Fruit fly (Drosophila melanogaster) whole organism, embryonic: ENCODE measurements around the gene CG33483.

Experiments
- Bgb ChIP-seq: fragments of 200-800 bp; sonication (Bioruptor generic); IDR thresholded peaks from 2 replicates; pipeline ENCODE4 v1.3.6; 2022; ENCODE audit warnings: missing biosample characterization, missing genetic modification characterization; ENCODE audit not compliant: partially characterized antibody
- Bteb2 ChIP-seq: fragments of 200-800 bp; sonication (Bioruptor generic); optimal IDR thresholded peaks from 2 replicates; lab custom pipeline; 2016; ENCODE audit warnings: missing biosample characterization, missing genetic modification characterization
- CG10462 ChIP-seq: fragments of 200-800 bp; sonication (Bioruptor generic); optimal IDR thresholded peaks from 2 replicates; lab custom pipeline; 2016; ENCODE audit warnings: missing biosample characterization, missing genetic modification characterization
- CG10565 ChIP-seq: fragments of 200-800 bp; sonication (Bioruptor generic); optimal IDR thresholded peaks from 3 replicates; lab custom pipeline; 2016; ENCODE audit warnings: missing biosample characterization, mild to moderate bottlenecking, missing genetic modification characterization
- CG11093 ChIP-seq: fragments of 200-800 bp; sonication (Bioruptor generic); IDR thresholded peaks from 3 replicates; pipeline ENCODE4 v1.3.6; 2022; ENCODE audit warnings: missing biosample characterization, missing genetic modification characterization
- CG12071 ChIP-seq: fragments of 200-800 bp; sonication (Bioruptor generic); optimal IDR thresholded peaks from 3 replicates; lab custom pipeline; 2018; ENCODE audit warnings: missing biosample characterization, mild to moderate bottlenecking, missing genetic modification characterization
- CG1233 ChIP-seq: fragments of 200-800 bp; sonication (Bioruptor generic); optimal IDR thresholded peaks from 4 replicates; lab custom pipeline; 2018; ENCODE audit warnings: missing biosample characterization, mild to moderate bottlenecking, missing genetic modification characterization
- CG12659 ChIP-seq: fragments of 200-800 bp; sonication (Bioruptor generic); optimal IDR thresholded peaks from 3 replicates; lab custom pipeline; 2017; ENCODE audit warnings: mild to moderate bottlenecking, missing biosample characterization, missing genetic modification reagents, missing genetic modification characterization
- CG15696 ChIP-seq: fragments of 200-800 bp; sonication (Bioruptor generic); optimal IDR thresholded peaks from 2 replicates; lab custom pipeline; 2019; ENCODE audit warnings: missing biosample characterization, mild to moderate bottlenecking, missing genetic modification characterization, moderate library complexity
- CG1647 ChIP-seq: fragments of 200-800 bp; sonication (Bioruptor generic); optimal IDR thresholded peaks from 3 replicates; lab custom pipeline; 2016; ENCODE audit warnings: missing biosample characterization, missing genetic modification characterization
- CG16813 ChIP-seq: fragments of 200-800 bp; sonication (Bioruptor generic); IDR thresholded peaks from 3 replicates; pipeline ENCODE4 v1.3.6; 2022; ENCODE audit warnings: missing biosample characterization, missing genetic modification characterization; ENCODE audit not compliant: partially characterized antibody
- CG16863 ChIP-seq: fragments of 200-800 bp; sonication (Bioruptor generic); optimal IDR thresholded peaks from 3 replicates; lab custom pipeline; 2016; ENCODE audit warnings: missing biosample characterization, missing genetic modification characterization
- CG18619 ChIP-seq: fragments of 200-800 bp; sonication (Bioruptor generic); optimal IDR thresholded peaks from 3 replicates; lab custom pipeline; 2017; ENCODE audit warnings: missing biosample characterization, mild to moderate bottlenecking, missing genetic modification characterization
- CG2712 ChIP-seq: fragments of 200-800 bp; optimal IDR thresholded peaks from 3 replicates; lab custom pipeline; 2019; ENCODE audit warnings: missing biosample characterization, mild to moderate bottlenecking, missing genetic modification characterization, moderate library complexity
- CG30403 ChIP-seq: fragments of 200-800 bp; sonication (Bioruptor generic); optimal IDR thresholded peaks from 3 replicates; lab custom pipeline; 2016; ENCODE audit warnings: missing biosample characterization, missing genetic modification characterization
- CG3838 ChIP-seq: fragments of 200-800 bp; sonication (Bioruptor generic); optimal IDR thresholded peaks from 3 replicates; lab custom pipeline; 2016; ENCODE audit warnings: missing biosample characterization, missing genetic modification characterization
- CG43689 ChIP-seq: fragments of 200-800 bp; sonication (Bioruptor generic); IDR thresholded peaks from 2 replicates; pipeline ENCODE4 v1.3.6; 2022; ENCODE audit warnings: missing biosample characterization, missing genetic modification characterization
- CG4820 ChIP-seq: fragments of 200-800 bp; sonication (Bioruptor generic); optimal IDR thresholded peaks from 3 replicates; lab custom pipeline; 2016; ENCODE audit warnings: missing biosample characterization, missing genetic modification characterization
- CG4854 ChIP-seq: fragments of 200-800 bp; sonication (Bioruptor generic); optimal IDR thresholded peaks from 2 replicates; lab custom pipeline; 2016; ENCODE audit warnings: missing biosample characterization, missing genetic modification characterization, inconsistent platforms
- CG6689 ChIP-seq: fragments of 200-800 bp; sonication (Bioruptor generic); IDR thresholded peaks from 2 replicates; pipeline ENCODE4 v1.3.6; 2022; ENCODE audit warnings: missing biosample characterization, missing genetic modification characterization
- CG7745 ChIP-seq: fragments of 200-800 bp; sonication (Bioruptor generic); optimal IDR thresholded peaks from 2 replicates; lab custom pipeline; 2018; ENCODE audit warnings: missing biosample characterization, mild to moderate bottlenecking, missing genetic modification characterization, moderate library complexity
- E2f1 ChIP-seq: fragments of 200-800 bp; sonication (Bioruptor generic); IDR thresholded peaks from 2 replicates; pipeline ENCODE4 v1.3.6; 2022; ENCODE audit warnings: missing biosample characterization, missing genetic modification characterization
- Ets65A ChIP-seq: fragments of 200-800 bp; sonication (Bioruptor generic); peaks from one replicate; lab custom pipeline; 2016; ENCODE audit warnings: missing biosample characterization, missing genetic modification characterization
- Fer2 ChIP-seq: fragments of 200-800 bp; sonication (Bioruptor generic); optimal IDR thresholded peaks from 2 replicates; lab custom pipeline; 2018; ENCODE audit warnings: missing biosample characterization, mild to moderate bottlenecking, missing genetic modification characterization, moderate library complexity
- Fer3 ChIP-seq: fragments of 200-800 bp; sonication (Bioruptor generic); optimal IDR thresholded peaks from 2 replicates; lab custom pipeline; 2018; ENCODE audit warnings: missing biosample characterization, mild to moderate bottlenecking, missing genetic modification characterization, moderate library complexity
- H2.0 ChIP-seq: fragments of 200-800 bp; sonication (Bioruptor generic); IDR thresholded peaks from 2 replicates; pipeline ENCODE4 v1.3.6; 2022; ENCODE audit warnings: missing biosample characterization, missing genetic modification characterization
- HLH54F ChIP-seq: fragments of 200-800 bp; sonication (Bioruptor generic); optimal IDR thresholded peaks from 3 replicates; lab custom pipeline; 2016; ENCODE audit warnings: missing biosample characterization, missing genetic modification characterization
- Hsf ChIP-seq: fragments of 200-800 bp; sonication (Bioruptor generic); optimal IDR thresholded peaks from 3 replicates; lab custom pipeline; 2016; ENCODE audit warnings: missing biosample characterization, missing genetic modification characterization
- NC2β ChIP-seq: fragments of 200-800 bp; sonication (Bioruptor generic); optimal IDR thresholded peaks from 2 replicates; lab custom pipeline; 2016; ENCODE audit warnings: missing biosample characterization, missing genetic modification characterization
- Nf-YB ChIP-seq: fragments of 200-800 bp; sonication (Bioruptor generic); optimal IDR thresholded peaks from 3 replicates; lab custom pipeline; 2019; ENCODE audit warnings: missing biosample characterization, mild to moderate bottlenecking, missing genetic modification characterization, moderate library complexity
- Oaz ChIP-seq: fragments of 200-800 bp; sonication (Bioruptor generic); IDR thresholded peaks from 2 replicates; pipeline ENCODE4 v1.3.6; 2022; ENCODE audit warnings: missing biosample characterization, missing genetic modification characterization
- Optix ChIP-seq: fragments of 200-800 bp; sonication (Bioruptor generic); IDR thresholded peaks from 3 replicates; pipeline ENCODE4 v1.3.6; 2022; ENCODE audit warnings: missing biosample characterization, missing genetic modification characterization
- Taf1 ChIP-seq: fragments of 200-800 bp; sonication (Bioruptor generic); IDR thresholded peaks from 2 replicates; pipeline ENCODE4 v1.3.6; 2022; ENCODE audit warnings: missing biosample characterization, missing genetic modification characterization
- ap ChIP-seq: fragments of 200-800 bp; sonication (Bioruptor generic); IDR thresholded peaks from 2 replicates; pipeline ENCODE4 v1.3.6; 2022; ENCODE audit warnings: missing biosample characterization, missing genetic modification characterization
- ash1 ChIP-seq: fragments of 200-800 bp; sonication (Bioruptor generic); optimal IDR thresholded peaks from 2 replicates; lab custom pipeline; 2018; ENCODE audit warnings: missing biosample characterization, mild to moderate bottlenecking, missing genetic modification characterization
- bcd ChIP-seq: fragments of 200-800 bp; sonication (Bioruptor generic); optimal IDR thresholded peaks from 2 replicates; lab custom pipeline; 2017; ENCODE audit warnings: missing biosample characterization, mild to moderate bottlenecking, missing genetic modification characterization
- cas ChIP-seq: fragments of 200-800 bp; sonication (Bioruptor generic); IDR thresholded peaks from 2 replicates; pipeline ENCODE4 v1.3.6; 2022; ENCODE audit warnings: missing biosample characterization, missing genetic modification characterization
- cg ChIP-seq: fragments of 200-800 bp; sonication (Bioruptor generic); optimal IDR thresholded peaks from 3 replicates; lab custom pipeline; 2019; ENCODE audit warnings: missing biosample characterization, mild to moderate bottlenecking, missing genetic modification characterization, moderate library complexity
- da ChIP-seq: fragments of 200-800 bp; sonication (Bioruptor generic); optimal IDR thresholded peaks from 2 replicates; lab custom pipeline; 2016; ENCODE audit warnings: missing biosample characterization, missing genetic modification characterization
- fu2 ChIP-seq: fragments of 200-800 bp; sonication (Bioruptor generic); optimal IDR thresholded peaks from 2 replicates; lab custom pipeline; 2016; ENCODE audit warnings: missing biosample characterization, missing genetic modification characterization
- grau ChIP-seq: fragments of 200-800 bp; optimal IDR thresholded peaks from 3 replicates; lab custom pipeline; 2019; ENCODE audit warnings: missing biosample characterization, mild to moderate bottlenecking, missing genetic modification characterization, moderate library complexity
- grn ChIP-seq: fragments of 200-800 bp; sonication (Bioruptor generic); optimal IDR thresholded peaks from 3 replicates; lab custom pipeline; 2017; ENCODE audit warnings: missing biosample characterization, missing genetic modification characterization
- kah ChIP-seq: fragments of 200-800 bp; sonication (Bioruptor generic); optimal IDR thresholded peaks from 2 replicates; lab custom pipeline; 2018; ENCODE audit warnings: missing biosample characterization, mild to moderate bottlenecking, missing genetic modification characterization
- mirr ChIP-seq: fragments of 200-800 bp; sonication (Bioruptor generic); optimal IDR thresholded peaks from 3 replicates; lab custom pipeline; 2018; ENCODE audit warnings: missing biosample characterization, mild to moderate bottlenecking, missing genetic modification characterization
- phol ChIP-seq: fragments of 200-800 bp; sonication (Bioruptor generic); optimal IDR thresholded peaks from 3 replicates; lab custom pipeline; 2018; ENCODE audit warnings: missing biosample characterization, mild to moderate bottlenecking, missing genetic modification characterization, moderate library complexity
- ro ChIP-seq: fragments of 200-800 bp; sonication (Bioruptor generic); IDR thresholded peaks from 2 replicates; pipeline ENCODE4 v1.3.6; 2022; ENCODE audit warnings: missing biosample characterization, missing genetic modification characterization
- run ChIP-seq: fragments of 200-800 bp; sonication (Bioruptor generic); optimal IDR thresholded peaks from 3 replicates; lab custom pipeline; 2018; ENCODE audit warnings: missing biosample characterization, mild to moderate bottlenecking, missing genetic modification characterization
- sens ChIP-seq: fragments of 200-800 bp; sonication (Bioruptor generic); peaks from one replicate; lab custom pipeline; 2016; ENCODE audit warnings: missing biosample characterization, missing genetic modification characterization
- sens-2 ChIP-seq: fragments of 200-800 bp; sonication (Bioruptor generic); IDR thresholded peaks from 2 replicates; pipeline ENCODE4 v1.3.6; 2022; ENCODE audit warnings: missing biosample characterization, missing genetic modification characterization
- sisA ChIP-seq: fragments of 200-800 bp; sonication (Bioruptor generic); IDR thresholded peaks from 2 replicates; pipeline ENCODE4 v1.3.6; 2022; ENCODE audit warnings: missing biosample characterization, missing genetic modification characterization
- sna ChIP-seq: fragments of 200-800 bp; sonication (Bioruptor generic); IDR thresholded peaks from 2 replicates; pipeline ENCODE4 v1.3.6; 2022; ENCODE audit warnings: missing biosample characterization, missing genetic modification characterization; ENCODE audit not compliant: partially characterized antibody
- tll ChIP-seq, 2 experiments: fragments of 200-800 bp in 1 of 2; fragments of >200 bp in 1 of 2; sonication (Bioruptor generic) in 1 of 2; optimal IDR thresholded peaks; 2 replicates each; lab custom pipeline; 2017 to 2019; ENCODE audit warnings: missing biosample characterization in 2 of 2, missing genetic modification characterization in 2 of 2, mild to moderate bottlenecking in 1 of 2, moderate library complexity in 1 of 2

CG33483 gene

DNA sequence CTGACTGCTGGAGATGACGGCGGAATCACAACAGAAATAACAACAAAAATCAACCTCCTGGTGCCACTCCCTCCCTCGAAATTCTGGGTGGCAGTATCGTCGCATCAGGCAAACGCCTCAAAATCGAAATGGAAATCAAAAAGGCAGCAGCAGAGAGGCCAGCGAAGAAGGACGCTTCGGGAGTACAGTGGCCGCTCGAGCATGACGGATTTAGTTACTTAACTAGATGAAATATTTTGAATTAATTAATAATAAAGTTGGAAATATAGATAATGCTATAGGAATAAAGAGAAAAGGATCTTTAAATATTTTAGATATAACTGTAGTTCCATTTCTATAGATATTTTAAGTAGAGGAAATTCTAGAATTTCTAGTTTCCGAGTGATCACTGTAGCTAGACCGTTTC is 36.6 kb downstream of the CG33483 start (continued):
- TF ChIP-seq CG7745 (no peak), CG1647 (GFP tag; lab: Kevin White, UChicago) (no peak), HLH54F (GFP tag; lab: Kevin White, UChicago) (no peak), Fer3 (tag; lab: Kevin White, UChicago) (no peak), CG18619 (GFP tag; lab: Kevin White, UChicago) (peak; percentile 14), CG16863 (GFP tag; lab: Kevin White, UChicago) (no peak), tll (GFP tag; optimal IDR thresholded peaks at IDR 0.05; lab: Kevin White, UChicago) (peak in 1 of 2 experiments; percentile 77), sens (peak; percentile 77), sna (GFP tag; lab: Robert Waterston, UW) (no peak), Nf-YB (peak; percentile 65), ap (GFP tag; lab: Robert Waterston, UW) (0 out of 2 replicates have a peak, but pooled peaks have one; percentile 17), Ets65A (GFP tag; lab: Kevin White, UChicago) (no peak), bcd (GFP tag; lab: Kevin White, UChicago) (peak; percentile 4), CG3838 (GFP tag; lab: Kevin White, UChicago) (no peak), CG43689 (GFP tag; lab: Robert Waterston, UW) (no peak), CG4820 (no peak), ro (GFP tag; lab: Robert Waterston, UW) (no peak), mirr (GFP tag; lab: Kevin White, UChicago) (no peak), Taf1 (no peak), NC2β (GFP tag; lab: Kevin White, UChicago) (no peak), grau (peak; percentile 98), Fer2 (tag; lab: Kevin White, UChicago) (no peak), CG2712 (tag; lab: Kevin White, UChicago) (peak; percentile 72), CG10565 (GFP tag; lab: Kevin White, UChicago) (no peak), E2f1 (GFP tag; lab: Robert Waterston, UW) (no peak), sisA (GFP tag; lab: Robert Waterston, UW) (0 out of 2 replicates have a peak, but pooled peaks have one; percentile 21), ash1 (GFP tag; lab: Kevin White, UChicago) (no peak), CG4854 (GFP tag; lab: Kevin White, UChicago) (no peak), CG12071 (GFP tag; lab: Kevin White, UChicago) (no peak), Oaz (no peak), sens-2 (GFP tag; lab: Robert Waterston, UW) (0 out of 2 replicates have a peak, but pooled peaks have one; percentile 30), phol (tag; lab: Kevin White, UChicago) (peak; percentile 42), cas (GFP tag; lab: Robert Waterston, UW) (no peak), cg (GFP tag; lab: Kevin White, UChicago) (no peak), CG10462 (GFP tag; lab: Kevin White, UChicago) (no peak), CG30403 (GFP tag; lab: Kevin White, UChicago) (peak; percentile 14), fu2 (GFP tag; lab: Kevin White, UChicago) (no peak), Hsf (GFP tag; lab: Kevin White, UChicago) (no peak), CG1233 (GFP tag; lab: Kevin White, UChicago) (no peak), CG15696 (peak; percentile 64), H2.0 (GFP tag; lab: Robert Waterston, UW) (0 out of 2 replicates have a peak, but pooled peaks have one; percentile 17), CG12659 (no peak), da (GFP tag; lab: Kevin White, UChicago) (no peak), Optix (GFP tag; lab: Robert Waterston, UW) (no peak), CG6689 (peak; percentile 43), Bteb2 (GFP tag; lab: Kevin White, UChicago) (no peak), CG11093 (no peak), run (tag; lab: Kevin White, UChicago) (no peak), Bgb (no peak), CG16813 (GFP tag; lab: Robert Waterston, UW) (no peak), grn (GFP tag; lab: Kevin White, UChicago) (no peak), kah (GFP tag; lab: Kevin White, UChicago) (no peak)
